Worm (Caenorhabditis elegans): ENCODE measurements around the gene lys-5.

- TF ChIP-seq lsy-2 (tag; optimal IDR thresholded peaks at IDR 0.05) (no peak), nhr-237 (tag; optimal IDR thresholded peaks at IDR 0.05) (no peak), nhr-77 (tag; optimal IDR thresholded peaks at IDR 0.05) (no peak), lin-15B (tag; optimal IDR thresholded peaks at IDR 0.05) (no peak), mdl-1 (tag; optimal IDR thresholded peaks at IDR 0.05) (no peak), elt-2 (tag; optimal IDR thresholded peaks at IDR 0.05) (no peak), pqm-1 (tag; optimal IDR thresholded peaks at IDR 0.05) (no peak), zag-1 (tag; optimal IDR thresholded peaks at IDR 0.05) (no peak), aly-2 (tag; optimal IDR thresholded peaks at IDR 0.05) (no peak), pax-3 (tag; optimal IDR thresholded peaks at IDR 0.05) (no peak), mep-1 (tag; optimal IDR thresholded peaks at IDR 0.05) (no peak), egl-27 (tag; optimal IDR thresholded peaks at IDR 0.05) (no peak)
Measured at ce11 chrIV:11641802-11642201, 16.4 kb upstream of the lys-5 start, which contains the start of gene ZK809.1.

Data from whole organism, L1 larva.